Fruit fly (Drosophila melanogaster): ENCODE measurements around the gene CG3529.
A peak's percentile ranks its signal among the peaks of the same experiment; 100 is the strongest.

DNA sequence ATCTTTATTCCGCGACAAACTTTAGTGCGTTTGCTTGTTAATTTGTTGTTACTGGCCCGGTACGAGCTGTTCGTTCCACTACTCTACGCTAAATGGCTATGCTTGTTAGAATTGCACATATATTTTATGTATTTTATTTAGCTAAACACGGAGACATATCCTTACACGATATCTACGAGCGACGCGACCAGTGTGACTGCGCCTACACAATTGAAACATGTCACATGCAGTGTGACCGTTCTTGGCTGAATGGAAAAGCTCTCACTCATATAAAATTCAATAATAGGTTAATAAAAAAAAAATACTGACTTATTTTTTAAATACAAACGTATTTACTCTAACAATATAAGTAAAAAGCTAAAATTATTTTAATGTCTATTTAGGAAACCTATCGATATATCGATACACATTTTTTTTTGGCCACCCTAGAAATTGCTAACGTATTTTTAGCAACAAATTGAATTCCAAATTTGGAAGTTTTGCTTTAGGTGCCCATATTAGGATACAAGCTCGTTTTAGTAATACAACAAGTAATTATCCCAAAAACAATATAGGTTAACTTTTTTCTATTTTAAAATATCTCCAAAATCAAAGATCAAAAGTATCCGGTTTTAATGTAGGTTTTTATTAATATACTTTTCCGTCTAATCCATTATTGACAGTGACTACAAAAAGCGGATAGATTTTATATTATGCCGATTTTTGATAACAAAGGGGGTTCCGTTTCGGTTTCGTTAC lies 47.5 kb upstream of the CG3529 start, which contains the start of gene CG4080:
- no peak for TF ChIP-seq CG8478 (optimal IDR thresholded peaks at IDR 0.05)
- peak in 1 of 2 experiments; percentile 10 for TF ChIP-seq CTCF (optimal IDR thresholded peaks at IDR 0.05)

All from S2 (cell line).